Worm (Caenorhabditis elegans) whole organism, late embryonic: ENCODE measurements around the gene Y47D3A.34.

Experiments used
- F13H6.1 ChIP-seq: sonication (generic microtip); optimal IDR thresholded peaks from 2 replicates; lab custom pipeline; 2016; ENCODE audit warnings: missing genetic modification characterization, missing compliant biosample characterization
- ama-1 ChIP-seq: fragments of 150-350 bp; optimal IDR thresholded peaks from 2 replicates; lab custom pipeline; 2014
- ceh-19 ChIP-seq: fragments of 200-800 bp; sonication (Bioruptor generic); optimal IDR thresholded peaks from 2 replicates; lab custom pipeline; 2018; ENCODE audit warnings: mild to moderate bottlenecking, missing genetic modification characterization, missing compliant biosample characterization
- fkh-6 ChIP-seq: sonication (generic microtip); optimal IDR thresholded peaks from 2 replicates; lab custom pipeline; 2016; ENCODE audit warnings: missing genetic modification characterization, missing compliant biosample characterization
- nhr-11 ChIP-seq: fragments of 150-350 bp; optimal IDR thresholded peaks from 2 replicates; lab custom pipeline; 2014; ENCODE audit warnings: missing biosample characterization, missing genetic modification characterization
- zip-5 ChIP-seq: sonication (generic microtip); optimal IDR thresholded peaks from 2 replicates; lab custom pipeline; 2016; ENCODE audit warnings: missing genetic modification characterization, missing compliant biosample characterization

- TF ChIP-seq zip-5 (tag; lab: Kevin White, UChicago) (no peak), nhr-11 (tag; lab: Kevin White, UChicago) (no peak), ceh-19 (no peak), F13H6.1 (tag; lab: Kevin White, UChicago) (no peak), ama-1 (lab: Kevin White, UChicago) (no peak), fkh-6 (tag; lab: Kevin White, UChicago) (no peak)
These were observed 4.1 kb downstream of the Y47D3A.34 start for ce11 chrIII:11230581-11230980.
